Fruit fly (Drosophila melanogaster) whole organism, pupa: Measurements from ENCODE around the gene gny.

Experiments
- CG10348 ChIP-seq: fragments of 200-800 bp; sonication (Bioruptor generic); IDR thresholded peaks from 2 replicates; pipeline ENCODE4 v1.3.6; 2022; ENCODE audit warnings: missing biosample characterization, missing genetic modification characterization
- CG12605 ChIP-seq: fragments of 200-800 bp; sonication (Bioruptor generic); IDR thresholded peaks from 2 replicates; pipeline ENCODE4 v1.3.6; 2022; ENCODE audit warnings: missing biosample characterization, missing genetic modification characterization
- CG13204 ChIP-seq: fragments of 200-800 bp; sonication (Bioruptor generic); optimal IDR thresholded peaks from 2 replicates; lab custom pipeline; 2018; ENCODE audit warnings: missing biosample characterization, mild to moderate bottlenecking, missing genetic modification characterization, moderate library complexity
- CG14655 ChIP-seq: fragments of 200-800 bp; sonication (Bioruptor generic); optimal IDR thresholded peaks from 3 replicates; lab custom pipeline; 2017; ENCODE audit warnings: mild to moderate bottlenecking, missing biosample characterization, missing genetic modification reagents, missing genetic modification characterization
- CG8301 ChIP-seq: fragments of 200-800 bp; sonication (Bioruptor generic); optimal IDR thresholded peaks from 2 replicates; lab custom pipeline; 2018; ENCODE audit warnings: missing biosample characterization, mild to moderate bottlenecking, missing genetic modification characterization
- D1 ChIP-seq: fragments of 200-800 bp; sonication (Bioruptor generic); optimal IDR thresholded peaks from 2 replicates; lab custom pipeline; 2018; ENCODE audit warnings: missing biosample characterization, mild to moderate bottlenecking, missing genetic modification characterization, moderate library complexity
- EcR ChIP-seq: fragments of 200-800 bp; sonication (Bioruptor generic); optimal IDR thresholded peaks from 3 replicates; lab custom pipeline; 2019; ENCODE audit warnings: missing biosample characterization, missing genetic modification characterization, mild to moderate bottlenecking, moderate library complexity, missing genetic modification reagents
- fd96Ca ChIP-seq: fragments of 200-800 bp; sonication (Bioruptor generic); IDR thresholded peaks from 3 replicates; pipeline ENCODE4 v1.3.6; 2022; ENCODE audit warnings: missing biosample characterization, missing genetic modification characterization

DNA sequence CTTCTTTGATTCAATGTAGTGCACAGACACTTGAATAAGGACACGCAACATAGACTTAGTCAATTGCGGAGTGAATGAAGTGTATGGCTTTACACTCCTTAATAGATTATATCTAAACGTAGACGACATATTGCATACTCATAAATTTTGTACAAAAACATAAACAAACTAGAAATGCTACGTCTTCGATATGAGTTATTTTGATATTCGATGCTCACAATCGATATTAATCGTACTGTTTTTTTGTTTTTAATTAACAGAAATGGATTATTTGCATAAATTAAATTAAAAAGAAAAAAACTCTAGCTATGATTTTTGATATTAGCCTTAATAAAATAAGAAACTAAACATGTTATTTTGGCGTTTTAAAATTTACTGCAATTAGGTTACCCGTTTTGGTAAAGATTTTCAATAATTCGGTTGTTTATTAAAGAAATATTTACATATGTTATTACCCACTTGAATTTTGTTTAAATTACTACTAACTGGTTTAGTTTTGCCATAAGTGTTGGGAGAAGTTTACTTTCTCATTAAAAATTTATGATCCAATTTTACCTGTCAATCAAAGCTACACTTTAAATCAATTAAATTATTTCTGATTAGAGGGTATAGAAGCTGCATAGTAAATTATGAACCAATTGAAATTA, 25.2 kb downstream of the gny start, which contains the start of the genes CG17768, LSm-4 and Ir31a:
- TF ChIP-seq EcR, result no peak
- TF ChIP-seq CG14655 (GFP tag; lab: Kevin White, UChicago), result no peak
- TF ChIP-seq CG13204 (GFP tag; lab: Kevin White, UChicago), result no peak
- no peak for TF ChIP-seq D1 (tag; lab: Kevin White, UChicago)
- TF ChIP-seq CG10348 (GFP tag; lab: Robert Waterston, UW), result no peak
- no peak for TF ChIP-seq fd96Ca
- TF ChIP-seq CG12605 (GFP tag; lab: Robert Waterston, UW), result no peak
- no peak for TF ChIP-seq CG8301 (tag; lab: Kevin White, UChicago)
